Worm (Caenorhabditis elegans) whole organism, L1 larva: ENCODE data around the gene ceh-23.
A peak's percentile ranks its signal among the peaks of the same experiment; 100 is the strongest.

Experiments used
- C16A3.4 ChIP-seq: fragments of 150-350 bp; optimal IDR thresholded peaks from 2 replicates; lab custom pipeline; 2014; ENCODE audit warnings: missing biosample characterization, missing genetic modification characterization
- dsc-1 ChIP-seq: sonication (generic microtip); optimal IDR thresholded peaks from 2 replicates; lab custom pipeline; 2016; ENCODE audit warnings: mild to moderate bottlenecking, missing genetic modification characterization, missing compliant biosample characterization
- irx-1 ChIP-seq: sonication (generic microtip); optimal IDR thresholded peaks from 2 replicates; lab custom pipeline; 2016; ENCODE audit warnings: missing genetic modification characterization, missing compliant biosample characterization
- lin-13 ChIP-seq: fragments of 150-350 bp; optimal IDR thresholded peaks from 2 replicates; lab custom pipeline; 2014; ENCODE audit warnings: missing biosample characterization, missing genetic modification reagents, missing genetic modification characterization
- mdl-1 ChIP-seq, 2 experiments: fragments of 150-350 bp; optimal IDR thresholded peaks; 2 replicates each; lab custom pipeline; 2014 to 2017; ENCODE audit warnings: missing biosample characterization in 2 of 2, missing genetic modification characterization in 2 of 2, inconsistent platforms in 1 of 2
- pqm-1 ChIP-seq: sonication (generic microtip); optimal IDR thresholded peaks from 3 replicates; lab custom pipeline; 2017; ENCODE audit warnings: missing biosample characterization, missing genetic modification characterization
- unc-130 ChIP-seq: fragments of 150-350 bp; optimal IDR thresholded peaks from 2 replicates; lab custom pipeline; 2017; ENCODE audit warnings: missing biosample characterization, missing genetic modification characterization, inconsistent platforms
- ztf-11 ChIP-seq, 2 experiments: sonication (generic microtip); optimal IDR thresholded peaks; 2 replicates each; lab custom pipeline; 2016 to 2017; ENCODE audit warnings: missing genetic modification characterization in 2 of 2, missing biosample characterization in 1 of 2, missing compliant biosample characterization in 1 of 2

- TF ChIP-seq pqm-1 (tag; lab: Kevin White, UChicago) = no peak
- no peak for TF ChIP-seq irx-1 (tag; lab: Kevin White, UChicago)
- TF ChIP-seq C16A3.4 (tag; lab: Kevin White, UChicago) = no peak
- TF ChIP-seq unc-130 (tag; lab: Kevin White, UChicago) = no peak
- peak; percentile 97 for TF ChIP-seq dsc-1 (tag; lab: Kevin White, UChicago)
- no peak for TF ChIP-seq mdl-1 (tag; optimal IDR thresholded peaks at IDR 0.05; lab: Kevin White, UChicago)
- no peak for TF ChIP-seq lin-13 (GFP tag; lab: Kevin White, UChicago)
- no peak for TF ChIP-seq ztf-11 (tag; optimal IDR thresholded peaks at IDR 0.05; lab: Kevin White, UChicago)
Observed at ce11 chrIII:7837567-7837966, 1.8 kb upstream of the ceh-23 start.
